Fruit fly (Drosophila melanogaster): ENCODE results near the gene CG46464.
A peak's percentile ranks its signal among the peaks of the same experiment; 100 is the strongest.

DNA sequence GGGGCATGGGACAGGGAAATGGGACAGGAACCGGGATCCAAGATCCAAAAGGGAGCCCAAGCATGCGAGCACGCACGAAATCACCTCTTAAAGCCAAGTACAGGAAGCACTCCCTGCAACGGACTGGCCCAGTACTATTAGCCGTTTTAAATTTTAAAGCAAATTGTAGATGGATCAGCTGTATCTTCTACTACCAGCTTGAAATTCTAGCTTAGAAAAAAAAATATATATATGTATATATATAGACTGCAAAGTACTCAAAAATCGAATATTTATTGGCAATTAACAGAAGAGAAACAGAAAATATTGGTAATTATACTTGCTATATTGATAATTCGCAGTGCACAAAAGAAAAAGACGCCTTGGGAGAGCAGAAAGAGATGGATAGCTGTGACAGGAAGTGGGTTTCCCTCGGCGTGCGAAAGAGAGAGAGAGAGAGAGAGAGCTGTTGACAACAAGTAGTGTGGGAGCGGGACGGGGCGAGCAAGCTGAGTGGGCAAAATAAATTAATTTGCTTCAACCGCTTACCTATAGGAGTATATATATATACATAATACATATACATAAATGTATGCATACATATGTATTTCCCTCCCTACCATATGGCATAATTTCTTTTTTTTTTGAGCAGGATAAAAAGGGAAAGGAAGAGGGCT lies 40.5 kb upstream of the CG46464 start:
- TF ChIP-seq CG15710 (tag; optimal IDR thresholded peaks at IDR 0.05) (peak; percentile 21), CG12605 (GFP tag; IDR thresholded peaks at IDR 0.05) (no peak), CG8301 (tag; optimal IDR thresholded peaks at IDR 0.05) (no peak), EcR (GFP tag; optimal IDR thresholded peaks at IDR 0.05) (no peak), gl (tag; optimal IDR thresholded peaks at IDR 0.05) (no peak), CG13204 (GFP tag; optimal IDR thresholded peaks at IDR 0.05) (no peak), fd96Ca (GFP tag; IDR thresholded peaks at IDR 0.05) (no peak), CG8159 (tag; optimal IDR thresholded peaks at IDR 0.05) (peak; percentile 28), Pif1A (GFP tag; optimal IDR thresholded peaks at IDR 0.05) (no peak)

All from whole organism, pupa.